Worm (Caenorhabditis elegans): ENCODE results near the gene W03C9.2.

The W03C9.2 gene

ce11 chrII:11923620-11924298, 38.4 kb upstream of the W03C9.2 start:
- TF ChIP-seq efl-1 (optimal IDR thresholded peaks at IDR 0.05), result no peak
- TF ChIP-seq efl-1 (GFP tag; optimal IDR thresholded peaks at IDR 0.05 in 1 of 2), result no peak
- TF ChIP-seq hlh-4 (tag; optimal IDR thresholded peaks at IDR 0.05), result no peak
- TF ChIP-seq hlh-17 (GFP tag; optimal IDR thresholded peaks at IDR 0.05; ENCODE audit: borderline replicate concordance), result no peak
- TF ChIP-seq efl-3 (GFP tag; optimal IDR thresholded peaks at IDR 0.05), result no peak
- no peak for TF ChIP-seq nhr-12 (tag; optimal IDR thresholded peaks at IDR 0.05)
- TF ChIP-seq unc-62 (GFP tag; optimal IDR thresholded peaks at IDR 0.05), result no peak
- no peak for TF ChIP-seq nhr-77 (tag; optimal IDR thresholded peaks at IDR 0.05)
- no peak for TF ChIP-seq pag-3 (tag; optimal IDR thresholded peaks at IDR 0.05; ENCODE audit: borderline replicate concordance, insufficient read depth)
- no peak for TF ChIP-seq Y116A8C.19 (tag; optimal IDR thresholded peaks at IDR 0.05; ENCODE audit: borderline replicate concordance)
- no peak for TF ChIP-seq lin-35 (GFP tag; optimal IDR thresholded peaks at IDR 0.05)
- no peak for TF ChIP-seq fos-1 (tag; optimal IDR thresholded peaks at IDR 0.05)
- TF ChIP-seq dsc-1 (tag; optimal IDR thresholded peaks at IDR 0.05), result no peak
- no peak for TF ChIP-seq grh-1 (GFP tag; IDR thresholded peaks at IDR 0.05)
- TF ChIP-seq lir-3 (tag; optimal IDR thresholded peaks at IDR 0.05; ENCODE audit: poor library complexity), result no peak
- no peak for TF ChIP-seq C04F5.9 (tag; optimal IDR thresholded peaks at IDR 0.05)
- no peak for TF ChIP-seq unc-130 (tag; optimal IDR thresholded peaks at IDR 0.05)
- TF ChIP-seq lin-15B (tag; optimal IDR thresholded peaks at IDR 0.05), result no peak
- no peak for TF ChIP-seq sptf-1 (tag; optimal IDR thresholded peaks at IDR 0.05)

ce11 chrII:11925203-11925602, 37.0 kb upstream of the W03C9.2 start:
- no peak for TF ChIP-seq nhr-76 (tag; optimal IDR thresholded peaks at IDR 0.05)
- TF ChIP-seq ama-1 (optimal IDR thresholded peaks at IDR 0.05), result no peak
- no peak for TF ChIP-seq lin-15B (tag; optimal IDR thresholded peaks at IDR 0.05)
- no peak for TF ChIP-seq hpl-2 (GFP tag; optimal IDR thresholded peaks at IDR 0.05)
- TF ChIP-seq egl-13 (tag; optimal IDR thresholded peaks at IDR 0.05), result no peak
- TF ChIP-seq ceh-8 (GFP tag; optimal IDR thresholded peaks at IDR 0.05), result no peak
- TF ChIP-seq elt-3 (tag; optimal IDR thresholded peaks at IDR 0.05), result no peak
- TF ChIP-seq fkh-4 (tag; optimal IDR thresholded peaks at IDR 0.05; ENCODE audit: borderline replicate concordance), result no peak
- TF ChIP-seq unc-30 (tag; optimal IDR thresholded peaks at IDR 0.05), result no peak
- no peak for TF ChIP-seq aha-1 (tag; optimal IDR thresholded peaks at IDR 0.05)
- no peak for TF ChIP-seq ceh-82 (tag; optimal IDR thresholded peaks at IDR 0.05)
- TF ChIP-seq dsc-1 (tag; optimal IDR thresholded peaks at IDR 0.05), result no peak
- no peak for TF ChIP-seq xbp-1 (tag; optimal IDR thresholded peaks at IDR 0.05)
- no peak for TF ChIP-seq ceh-63 (GFP tag; optimal IDR thresholded peaks at IDR 0.05)
- TF ChIP-seq unc-62 (GFP tag; optimal IDR thresholded peaks at IDR 0.05), result no peak

ce11 chrII:11926501-11926900, 35.7 kb upstream of the W03C9.2 start:
- no peak for TF ChIP-seq mdl-1 (tag; optimal IDR thresholded peaks at IDR 0.05)
- TF ChIP-seq ces-1 (GFP tag; optimal IDR thresholded peaks at IDR 0.05), result no peak
- no peak for TF ChIP-seq rnt-1 (tag; optimal IDR thresholded peaks at IDR 0.05)
- no peak for TF ChIP-seq efl-3 (GFP tag; optimal IDR thresholded peaks at IDR 0.05)
- no peak for TF ChIP-seq ceh-8 (GFP tag; optimal IDR thresholded peaks at IDR 0.05)
- no peak for TF ChIP-seq jun-1 (tag; optimal IDR thresholded peaks at IDR 0.05)
- TF ChIP-seq lin-35 (GFP tag; optimal IDR thresholded peaks at IDR 0.05), result no peak
- TF ChIP-seq unc-30 (tag; optimal IDR thresholded peaks at IDR 0.05), result no peak
- TF ChIP-seq hlh-17 (GFP tag; optimal IDR thresholded peaks at IDR 0.05; ENCODE audit: borderline replicate concordance), result no peak

ce11 chrII:11928752-11929151, 33.4 kb upstream of the W03C9.2 start:
- no peak for TF ChIP-seq lin-39 (tag; optimal IDR thresholded peaks at IDR 0.05)
- TF ChIP-seq blmp-1 (tag; optimal IDR thresholded peaks at IDR 0.05), result peak; percentile 78
- no peak for TF ChIP-seq grh-1 (GFP tag; IDR thresholded peaks at IDR 0.05)
- TF ChIP-seq egl-13 (tag; optimal IDR thresholded peaks at IDR 0.05), result no peak
- no peak for TF ChIP-seq ceh-88 (GFP tag; IDR thresholded peaks at IDR 0.05)
- TF ChIP-seq nhr-12 (tag; optimal IDR thresholded peaks at IDR 0.05), result no peak
- no peak for TF ChIP-seq fkh-10 (GFP tag; optimal IDR thresholded peaks at IDR 0.05)
- no peak for TF ChIP-seq lsy-2 (tag; optimal IDR thresholded peaks at IDR 0.05)
- TF ChIP-seq nhr-11 (tag; optimal IDR thresholded peaks at IDR 0.05), result no peak
- TF ChIP-seq C04F5.9 (tag; optimal IDR thresholded peaks at IDR 0.05), result no peak
- no peak for TF ChIP-seq tlp-1 (tag; optimal IDR thresholded peaks at IDR 0.05)
- peak; percentile 26 for TF ChIP-seq lin-14 (GFP tag; optimal IDR thresholded peaks at IDR 0.05)
- no peak for TF ChIP-seq efl-1 (optimal IDR thresholded peaks at IDR 0.05)
- TF ChIP-seq efl-1 (GFP tag; optimal IDR thresholded peaks at IDR 0.05 in 1 of 2), result peak in 1 of 2 experiments; percentile 65
- no peak for TF ChIP-seq nhr-90 (tag; optimal IDR thresholded peaks at IDR 0.05; ENCODE audit: poor library complexity)
- TF ChIP-seq aha-1 (tag; optimal IDR thresholded peaks at IDR 0.05), result no peak
- TF ChIP-seq xbp-1 (tag; optimal IDR thresholded peaks at IDR 0.05), result no peak
